Fruit fly (Drosophila melanogaster): ENCODE measurements around the gene CG34008.

Gene CG34008

DNA sequence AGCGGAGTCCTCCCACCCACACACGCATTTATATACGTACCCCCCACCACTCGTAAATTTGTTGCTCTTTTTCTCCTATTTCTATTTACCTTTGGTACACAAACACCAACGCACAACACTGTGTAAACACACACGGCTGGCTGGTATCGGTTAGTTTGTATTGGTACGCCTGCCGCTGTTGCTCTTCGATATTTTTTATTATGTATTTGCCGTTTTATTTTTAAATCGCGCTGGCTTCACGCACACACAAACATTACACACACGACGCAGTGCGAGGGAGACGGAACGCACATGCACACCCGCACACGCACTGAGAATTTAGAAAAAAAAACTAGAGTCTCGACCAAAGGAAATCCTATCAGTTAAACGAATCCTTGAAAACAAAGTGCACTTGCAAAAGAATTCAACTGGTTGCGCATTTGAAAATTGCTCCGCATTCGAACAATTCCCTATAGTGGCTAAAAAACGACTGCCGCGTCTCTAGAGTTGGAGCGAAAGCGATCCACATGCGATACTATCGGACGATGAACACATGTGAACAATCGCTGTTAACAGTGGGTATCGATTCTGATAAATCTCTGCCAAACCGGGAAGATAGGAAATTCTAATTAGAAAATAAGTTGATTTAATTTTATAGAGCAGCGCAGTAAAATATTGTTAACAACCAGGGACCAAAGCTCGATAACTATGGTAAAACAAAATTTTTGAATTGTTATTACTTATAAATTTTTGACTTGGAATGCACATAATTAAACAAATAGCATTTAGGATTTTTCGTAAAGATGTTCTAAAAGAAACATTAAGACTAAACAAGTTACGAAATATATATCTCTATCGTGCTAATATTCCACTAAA lies 30.5 kb downstream of the CG34008 start (continued):
- TF ChIP-seq fkh (GFP tag; optimal IDR thresholded peaks at IDR 0.05) (peak; percentile 99), Eip78C (GFP tag) (peak; percentile 78), CG6792 (GFP tag; optimal IDR thresholded peaks at IDR 0.05) (no peak), CG34406 (GFP tag; optimal IDR thresholded peaks at IDR 0.05) (no peak), Hr4 (GFP tag; optimal IDR thresholded peaks at IDR 0.05) (no peak), cyc (GFP tag; optimal IDR thresholded peaks at IDR 0.05) (no peak), CG11294 (GFP tag; IDR thresholded peaks at IDR 0.05) (no peak; the same call in 1 of the 2 replicates), OdsH (GFP tag; optimal IDR thresholded peaks at IDR 0.05) (peak; percentile 10), CG31627 (GFP tag; optimal IDR thresholded peaks at IDR 0.05) (no peak), ss (GFP tag; optimal IDR thresholded peaks at IDR 0.05) (peak; percentile 38 to 64), CG6163 (GFP tag; IDR thresholded peaks at IDR 0.05) (peak; percentile 45; the same call in 2 of the 3 replicates), Gug (GFP tag; IDR thresholded peaks at IDR 0.05) (no peak), lz (GFP tag; optimal IDR thresholded peaks at IDR 0.05) (no peak), Blimp-1 (GFP tag; optimal IDR thresholded peaks at IDR 0.05) (no peak), esn (GFP tag; optimal IDR thresholded peaks at IDR 0.05) (peak; percentile 35), CG15336 (GFP tag; IDR thresholded peaks at IDR 0.05) (peak; percentile 52; the same call in 1 of the 2 replicates), CG10669 (GFP tag; optimal IDR thresholded peaks at IDR 0.05) (no peak), Hr38 (GFP tag; optimal IDR thresholded peaks at IDR 0.05) (no peak), CG8632 (GFP tag; optimal IDR thresholded peaks at IDR 0.05) (no peak), Sox102F (GFP tag; optimal IDR thresholded peaks at IDR 0.05) (peak; percentile 48), CG7368 (GFP tag; optimal IDR thresholded peaks at IDR 0.05) (peak; percentile 21), Sox15 (GFP tag; optimal IDR thresholded peaks at IDR 0.05) (no peak), Met (GFP tag; optimal IDR thresholded peaks at IDR 0.05) (peak; percentile 6), CG6808 (GFP tag; optimal IDR thresholded peaks at IDR 0.05) (peak; percentile 43), topi (GFP tag; optimal IDR thresholded peaks at IDR 0.05) (peak; percentile 39), Ets21C (GFP tag; optimal IDR thresholded peaks at IDR 0.05) (no peak), acj6 (GFP tag; optimal IDR thresholded peaks at IDR 0.05) (no peak), CG3919 (GFP tag; optimal IDR thresholded peaks at IDR 0.05) (peak; percentile 13), fd59A (GFP tag; optimal IDR thresholded peaks at IDR 0.05) (no peak), dsx (GFP tag; optimal IDR thresholded peaks at IDR 0.05; ENCODE audit: poor library complexity, severe bottlenecking) (peak; percentile 51), spab (GFP tag; optimal IDR thresholded peaks at IDR 0.05) (peak; percentile 25), salr (GFP tag; optimal IDR thresholded peaks at IDR 0.05) (no peak)

DNA sequence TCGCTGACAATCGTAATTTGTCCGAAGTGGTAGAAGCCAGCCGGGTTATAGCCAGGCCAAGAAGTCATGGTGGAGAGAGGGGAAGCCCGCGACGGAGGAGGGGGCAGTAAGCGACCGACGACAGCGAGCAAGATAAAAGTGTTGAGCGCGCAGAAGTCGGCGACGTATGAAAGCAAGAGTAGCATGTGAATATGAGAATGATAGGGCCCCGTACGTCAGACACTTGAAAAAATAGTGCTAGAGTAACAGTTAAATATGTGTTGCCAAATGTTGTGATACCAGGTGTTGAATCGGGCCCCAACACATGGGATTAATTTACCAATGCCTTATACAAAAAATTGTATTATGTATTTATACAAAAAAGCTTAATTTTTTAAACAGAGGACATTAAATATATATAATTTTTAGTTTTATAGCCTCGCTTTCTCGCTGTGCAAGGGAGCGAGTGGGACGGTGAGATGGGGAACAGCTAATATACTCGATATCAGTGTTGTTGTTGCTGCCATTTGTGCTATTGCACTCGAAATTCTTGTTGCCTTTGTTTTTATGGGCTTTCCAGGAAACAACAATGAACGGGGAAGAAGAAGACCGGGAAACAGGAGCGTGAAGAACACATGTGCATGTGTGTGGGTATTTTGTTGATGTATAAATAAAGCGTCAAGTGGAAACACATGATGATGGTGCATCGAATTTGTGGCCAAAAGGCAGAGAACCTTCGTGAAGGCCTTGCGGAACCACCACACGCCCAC lies 31.3 kb downstream of the CG34008 start:
- peak; percentile 49 for TF ChIP-seq CG16779 (tag; optimal IDR thresholded peaks at IDR 0.05)
- TF ChIP-seq OdsH (GFP tag; optimal IDR thresholded peaks at IDR 0.05): peak; percentile 90
- peak; percentile 81 for TF ChIP-seq CG1621 (tag; optimal IDR thresholded peaks at IDR 0.05)
- peak; percentile 87 for TF ChIP-seq CG10669 (GFP tag; optimal IDR thresholded peaks at IDR 0.05)
- TF ChIP-seq CG3919 (GFP tag; optimal IDR thresholded peaks at IDR 0.05): peak; percentile 92
- TF ChIP-seq acj6 (GFP tag; optimal IDR thresholded peaks at IDR 0.05): peak; percentile 90
- peak; percentile 77 for TF ChIP-seq dac (GFP tag; optimal IDR thresholded peaks at IDR 0.05)
- TF ChIP-seq CG9139 (GFP tag; optimal IDR thresholded peaks at IDR 0.05): peak; percentile 74
- peak; percentile 81 for TF ChIP-seq CG11902 (GFP tag; optimal IDR thresholded peaks at IDR 0.05)
- TF ChIP-seq dsx (GFP tag; optimal IDR thresholded peaks at IDR 0.05; ENCODE audit: poor library complexity, severe bottlenecking): peak; percentile 84
- TF ChIP-seq Sox102F (GFP tag; optimal IDR thresholded peaks at IDR 0.05): peak; percentile 71
- TF ChIP-seq Hr38 (GFP tag; optimal IDR thresholded peaks at IDR 0.05): no peak
- peak; percentile 72 for TF ChIP-seq Gug (GFP tag; IDR thresholded peaks at IDR 0.05)
- TF ChIP-seq Hr4 (GFP tag; optimal IDR thresholded peaks at IDR 0.05): peak; percentile 79
- TF ChIP-seq eg (GFP tag; IDR thresholded peaks at IDR 0.05): peak; percentile 80
- TF ChIP-seq CG10631 (GFP tag; optimal IDR thresholded peaks at IDR 0.05): peak; percentile 89
- peak; percentile 72 for TF ChIP-seq CG4318 (GFP tag; optimal IDR thresholded peaks at IDR 0.05)
- TF ChIP-seq CG6276 (GFP tag; optimal IDR thresholded peaks at IDR 0.05): peak; percentile 75
- TF ChIP-seq CG3032 (tag; optimal IDR thresholded peaks at IDR 0.05): peak; percentile 89
- peak; percentile 84 for TF ChIP-seq pdm3 (GFP tag; optimal IDR thresholded peaks at IDR 0.05)
- peak; percentile 63 for TF ChIP-seq CG6854 (GFP tag; optimal IDR thresholded peaks at IDR 0.05)
- peak; percentile 79 for TF ChIP-seq CG7368 (GFP tag; optimal IDR thresholded peaks at IDR 0.05)
- peak; percentile 84 for TF ChIP-seq Eip75B (GFP tag; optimal IDR thresholded peaks at IDR 0.05)
- peak; percentile 86 for TF ChIP-seq CG11762 (GFP tag; optimal IDR thresholded peaks at IDR 0.05; ENCODE audit: insufficient read depth)
